Worm (Caenorhabditis elegans) whole organism, L3 larva: Measurements from ENCODE around the gene C28G1.10.

ENCODE experiments used
- elt-1 ChIP-seq: fragments of 150-350 bp; optimal IDR thresholded peaks from 2 replicates; lab custom pipeline; 2014; ENCODE audit warnings: missing biosample characterization, missing genetic modification characterization
- elt-2 ChIP-seq: sonication (generic microtip); optimal IDR thresholded peaks from 2 replicates; lab custom pipeline; 2016; ENCODE audit warnings: missing genetic modification reagents, mild to moderate bottlenecking, missing genetic modification characterization, missing compliant biosample characterization
- fos-1 ChIP-seq: fragments of 150-350 bp; optimal IDR thresholded peaks from 2 replicates; lab custom pipeline; 2014; ENCODE audit warnings: missing biosample characterization, missing genetic modification characterization
- snpc-4 ChIP-seq: fragments of 150-350 bp; optimal IDR thresholded peaks from 2 replicates; lab custom pipeline; 2014; ENCODE audit warnings: missing biosample characterization, missing genetic modification characterization
- ztf-11 ChIP-seq: fragments of 150-350 bp; optimal IDR thresholded peaks from 2 replicates; lab custom pipeline; 2014; ENCODE audit warnings: missing biosample characterization, missing genetic modification characterization

DNA sequence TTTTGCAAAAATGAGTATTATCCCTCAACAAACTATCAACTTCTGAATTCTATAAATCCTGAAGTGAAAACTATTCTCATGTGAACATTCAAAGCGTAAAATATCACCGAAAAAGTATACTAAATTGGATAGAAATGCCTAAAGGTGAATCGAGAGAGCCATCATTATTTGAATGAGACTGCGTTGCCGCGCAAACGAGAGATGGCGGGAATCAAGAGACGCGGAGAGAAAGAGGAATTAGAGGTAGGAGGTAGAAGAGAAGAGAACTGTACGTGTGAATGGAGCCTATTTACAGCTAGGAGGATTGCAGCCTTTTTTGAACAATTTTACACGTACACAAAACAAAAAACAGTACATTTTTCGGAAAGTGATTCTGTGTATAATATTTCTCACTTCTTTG, 12.6 kb downstream of the C28G1.10 start:
- TF ChIP-seq elt-1 (tag; lab: Kevin White, UChicago) (no peak), ztf-11 (no peak), elt-2 (tag; lab: Kevin White, UChicago) (no peak), fos-1 (tag; lab: Kevin White, UChicago) (no peak), snpc-4 (tag; lab: Kevin White, UChicago) (no peak)
